Worm (Caenorhabditis elegans) whole organism, L4/young adult: ENCODE results near the gene clec-264.

Experiments used
- W03F9.2 ChIP-seq: fragments of 150-350 bp; optimal IDR thresholded peaks from 2 replicates; lab custom pipeline; 2014; ENCODE audit warnings: missing biosample characterization, missing genetic modification characterization
- dao-5 ChIP-seq: sonication (generic microtip); optimal IDR thresholded peaks from 2 replicates; lab custom pipeline; 2016; ENCODE audit warnings: missing genotype, missing genetic modification characterization, moderate library complexity, missing compliant biosample characterization
- him-1 ChIP-seq: sonication (generic microtip); optimal IDR thresholded peaks from 2 replicates; lab custom pipeline; 2016; ENCODE audit warnings: missing genotype, missing genetic modification reagents, missing genetic modification characterization, missing compliant biosample characterization

- TF ChIP-seq him-1 (tag; lab: Kevin White, UChicago) (no peak), W03F9.2 (tag; lab: Kevin White, UChicago) (no peak), dao-5 (tag; lab: Kevin White, UChicago) (no peak)
Measured at ce11 chrV:20850580-20850979, at the start of gene clec-264.
